Worm (Caenorhabditis elegans): ENCODE results near the gene aly-3.

- no peak for TF ChIP-seq nhr-23 (tag; optimal IDR thresholded peaks at IDR 0.05)
- no peak for TF ChIP-seq elt-1 (tag; optimal IDR thresholded peaks at IDR 0.05)
- TF ChIP-seq snpc-4 (tag; optimal IDR thresholded peaks at IDR 0.05) = no peak
- no peak for TF ChIP-seq unc-39 (tag; optimal IDR thresholded peaks at IDR 0.05)
- no peak for TF ChIP-seq blmp-1 (tag; optimal IDR thresholded peaks at IDR 0.05; ENCODE audit: insufficient read depth)
- TF ChIP-seq ama-1 (optimal IDR thresholded peaks at IDR 0.05) = no peak
- no peak for TF ChIP-seq ztf-11 (tag; optimal IDR thresholded peaks at IDR 0.05)
Measured at ce11 chrIV:12134991-12135390, 11.9 kb downstream of the aly-3 start.

All from whole organism, L2 larva.